ENCODE assay signal across 1 fruit fly cellular context in the genomic region with DNA sequence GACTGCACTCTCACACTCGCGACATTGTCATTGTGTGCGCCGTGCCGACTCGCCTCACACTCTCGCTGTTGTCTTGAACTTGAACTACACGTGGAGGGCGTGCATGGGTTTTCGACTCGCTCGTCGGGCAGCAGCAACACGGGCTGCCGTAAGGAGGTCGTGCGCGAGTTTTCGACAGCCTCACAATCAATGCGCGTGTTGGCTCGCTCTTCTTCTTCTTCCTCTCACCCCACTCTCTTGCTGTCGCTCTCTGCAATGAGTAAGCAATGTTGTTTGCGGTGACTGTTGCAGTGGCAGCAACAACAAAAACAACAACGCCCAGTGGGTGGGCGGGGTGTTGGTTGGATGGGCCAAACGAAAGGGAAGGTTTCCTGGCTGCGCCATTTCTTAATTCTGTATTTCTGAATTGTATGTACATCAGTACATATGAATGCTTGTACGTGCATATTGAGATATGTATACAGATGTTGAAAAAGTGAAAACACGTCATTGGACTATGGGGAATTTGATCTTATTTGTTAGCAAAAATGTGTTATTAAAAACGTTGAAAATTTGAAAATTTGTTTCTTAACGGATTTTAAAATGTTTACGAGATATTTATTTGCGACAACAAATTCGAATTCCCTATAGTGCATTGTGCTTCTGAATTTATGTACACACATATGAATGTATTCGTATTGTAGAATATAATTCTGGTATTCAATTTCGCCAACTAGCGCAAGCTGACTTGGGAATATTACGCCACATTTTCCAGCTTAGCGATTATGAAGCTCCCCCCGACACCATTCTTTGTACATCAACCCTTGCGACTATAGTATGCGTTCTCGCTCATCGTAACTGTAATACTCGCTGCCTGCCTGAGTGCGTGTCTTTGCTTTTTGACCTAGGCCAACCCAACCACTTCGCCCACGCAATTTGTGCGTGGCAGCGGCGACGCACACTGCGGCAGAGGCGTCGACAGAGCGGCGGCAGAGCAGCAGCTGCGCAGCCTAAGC.
TF ChIP-seq lines count a peak whose summit lies in the region.

No protein-coding gene starts in this region.

TF ChIP-seq in whole organism, embryonic, 481 proteins besides CTCF, POLR2A, EP300 and RAD21 (continued from another document and continues in another):
- TF ChIP-seq C15 (GFP tag; IDR thresholded peaks at IDR 0.05; lab: Robert Waterston, UW) = no peak
- TF ChIP-seq Six4 (GFP tag; optimal IDR thresholded peaks at IDR 0.05; lab: Kevin White, UChicago) = no peak
- TF ChIP-seq trh (GFP tag; optimal IDR thresholded peaks at IDR 0.05; lab: Kevin White, UChicago) = no peak
- peak; percentile 29 for TF ChIP-seq CG11504 (tag; optimal IDR thresholded peaks at IDR 0.05; lab: Kevin White, UChicago)
- TF ChIP-seq mam (GFP tag; optimal IDR thresholded peaks at IDR 0.05; lab: Kevin White, UChicago) = peak; percentile 40
- peak; percentile 71 for TF ChIP-seq run (tag; optimal IDR thresholded peaks at IDR 0.05; lab: Kevin White, UChicago)
- peak; percentile 11 for TF ChIP-seq pb (GFP tag; optimal IDR thresholded peaks at IDR 0.05; lab: Kevin White, UChicago)
- TF ChIP-seq grau (tag; optimal IDR thresholded peaks at IDR 0.05; lab: Kevin White, UChicago) = peak; percentile 54
- no peak for TF ChIP-seq CG10959 (GFP tag; IDR thresholded peaks at IDR 0.05; lab: Robert Waterston, UW)
- peak; percentile 4 for TF ChIP-seq NC2β (GFP tag; optimal IDR thresholded peaks at IDR 0.05; lab: Kevin White, UChicago)
- no peak for TF ChIP-seq Gug (GFP tag; IDR thresholded peaks at IDR 0.05; lab: Robert Waterston, UW)
- TF ChIP-seq CG4424 (GFP tag; optimal IDR thresholded peaks at IDR 0.05; lab: Kevin White, UChicago) = no peak
- no peak for TF ChIP-seq Dfd (GFP tag; optimal IDR thresholded peaks at IDR 0.05; lab: Kevin White, UChicago)
- TF ChIP-seq fru (optimal IDR thresholded peaks at IDR 0.05; lab: Kevin White, UChicago) = peak; percentile 66
- TF ChIP-seq schlank (tag; optimal IDR thresholded peaks at IDR 0.05; lab: Kevin White, UChicago) = no peak
- TF ChIP-seq nom (GFP tag; optimal IDR thresholded peaks at IDR 0.05; lab: Kevin White, UChicago) = no peak
- TF ChIP-seq CG9817 (tag; optimal IDR thresholded peaks at IDR 0.05; lab: Kevin White, UChicago) = no peak
- peak; percentile 6 for TF ChIP-seq CG30403 (GFP tag; optimal IDR thresholded peaks at IDR 0.05; lab: Kevin White, UChicago)
- peak; percentile 24 for TF ChIP-seq bab2 (GFP tag; optimal IDR thresholded peaks at IDR 0.05; lab: Kevin White, UChicago)
- no peak for TF ChIP-seq stc (GFP tag; IDR thresholded peaks at IDR 0.05; lab: Robert Waterston, UW)
- peak; percentile 15 for TF ChIP-seq CG1603 (tag; optimal IDR thresholded peaks at IDR 0.05; lab: Kevin White, UChicago)
- peak; percentile 68 for TF ChIP-seq CG7556 (GFP tag; optimal IDR thresholded peaks at IDR 0.05; lab: Kevin White, UChicago)
- TF ChIP-seq pho (GFP tag; optimal IDR thresholded peaks at IDR 0.05; lab: Kevin White, UChicago) = peak; percentile 8
- TF ChIP-seq chif (GFP tag; optimal IDR thresholded peaks at IDR 0.05; lab: Kevin White, UChicago) = peak in 1 of 2 experiments; percentile 10
- no peak for TF ChIP-seq CG32772 (GFP tag; IDR thresholded peaks at IDR 0.05; lab: Robert Waterston, UW)
- TF ChIP-seq Scr (GFP tag; IDR thresholded peaks at IDR 0.05; lab: Robert Waterston, UW; ENCODE audit: partially characterized antibody) = peak; percentile 53
- TF ChIP-seq lov (optimal IDR thresholded peaks at IDR 0.05; lab: Kevin White, UChicago) = no peak
- peak; percentile 74; the same call in 1 of the 3 replicates for TF ChIP-seq lov (GFP tag; IDR thresholded peaks at IDR 0.05; lab: Robert Waterston, UW)
- TF ChIP-seq CG12071 (GFP tag; optimal IDR thresholded peaks at IDR 0.05; lab: Kevin White, UChicago) = no peak
- no peak for TF ChIP-seq ap (GFP tag; IDR thresholded peaks at IDR 0.05; lab: Robert Waterston, UW)
- TF ChIP-seq CG31224 (GFP tag; IDR thresholded peaks at IDR 0.05; lab: Robert Waterston, UW) = no peak
- peak; percentile 30 for TF ChIP-seq Fer1 (GFP tag; optimal IDR thresholded peaks at IDR 0.05; lab: Kevin White, UChicago)
- no peak for TF ChIP-seq CG8089 (GFP tag; optimal IDR thresholded peaks at IDR 0.05; lab: Kevin White, UChicago)
- TF ChIP-seq danr (GFP tag; IDR thresholded peaks at IDR 0.05; lab: Robert Waterston, UW) = no peak
- TF ChIP-seq E2f1 (GFP tag; IDR thresholded peaks at IDR 0.05; lab: Robert Waterston, UW) = no peak
- no peak for TF ChIP-seq NC2α (GFP tag; optimal IDR thresholded peaks at IDR 0.05; lab: Kevin White, UChicago)
- no peak for TF ChIP-seq BtbVII (GFP tag; optimal IDR thresholded peaks at IDR 0.05; lab: Kevin White, UChicago)
- peak; percentile 44; the same call in 1 of the 3 replicates for TF ChIP-seq CG16813 (GFP tag; IDR thresholded peaks at IDR 0.05; lab: Robert Waterston, UW; ENCODE audit: partially characterized antibody)
- TF ChIP-seq Sox100B (GFP tag; optimal IDR thresholded peaks at IDR 0.05; lab: Kevin White, UChicago) = peak; percentile 48
- TF ChIP-seq CG1024 (GFP tag; IDR thresholded peaks at IDR 0.05; lab: Robert Waterston, UW) = no peak
- TF ChIP-seq fd102C (GFP tag; optimal IDR thresholded peaks at IDR 0.05; lab: Kevin White, UChicago) = peak; percentile 29
- TF ChIP-seq wdn (GFP tag; IDR thresholded peaks at IDR 0.05; lab: Robert Waterston, UW) = no peak; the same call in 1 of the 2 replicates
- TF ChIP-seq Sry-δ (GFP tag; optimal IDR thresholded peaks at IDR 0.05; lab: Kevin White, UChicago) = no peak
- peak; percentile 90 for TF ChIP-seq HmgD (GFP tag; optimal IDR thresholded peaks at IDR 0.05; lab: Kevin White, UChicago)
- peak; percentile 65 for TF ChIP-seq Kr (GFP tag; optimal IDR thresholded peaks at IDR 0.05; lab: Kevin White, UChicago)
- no peak for TF ChIP-seq ems (GFP tag; optimal IDR thresholded peaks at IDR 0.05; lab: Kevin White, UChicago)
- peak; percentile 63 for TF ChIP-seq ewg (GFP tag; optimal IDR thresholded peaks at IDR 0.05; lab: Kevin White, UChicago)
- TF ChIP-seq CG10462 (GFP tag; optimal IDR thresholded peaks at IDR 0.05; lab: Kevin White, UChicago) = no peak
- TF ChIP-seq HHEX (GFP tag; optimal IDR thresholded peaks at IDR 0.05; lab: Kevin White, UChicago) = no peak
- no peak for TF ChIP-seq Hsf (GFP tag; optimal IDR thresholded peaks at IDR 0.05; lab: Kevin White, UChicago)
- peak; percentile 50 for TF ChIP-seq CG33557 (GFP tag; optimal IDR thresholded peaks at IDR 0.05; lab: Kevin White, UChicago)
- TF ChIP-seq CG1602 (GFP tag; optimal IDR thresholded peaks at IDR 0.05; lab: Kevin White, UChicago) = no peak
- peak; percentile 38 for TF ChIP-seq pfk (GFP tag; optimal IDR thresholded peaks at IDR 0.05; lab: Kevin White, UChicago)
- TF ChIP-seq Mrtf (GFP tag; IDR thresholded peaks at IDR 0.05; lab: Robert Waterston, UW) = no peak
- no peak for TF ChIP-seq CG1647 (GFP tag; optimal IDR thresholded peaks at IDR 0.05; lab: Kevin White, UChicago)
- TF ChIP-seq CG31441 (GFP tag; IDR thresholded peaks at IDR 0.05; lab: Robert Waterston, UW) = 0 out of 2 replicates have a peak, but pooled peaks have one; percentile 13
- TF ChIP-seq fu2 (GFP tag; optimal IDR thresholded peaks at IDR 0.05; lab: Kevin White, UChicago) = no peak
- peak; percentile 91 for TF ChIP-seq cg (GFP tag; optimal IDR thresholded peaks at IDR 0.05; lab: Kevin White, UChicago)
- TF ChIP-seq Dp (GFP tag; optimal IDR thresholded peaks at IDR 0.05; lab: Kevin White, UChicago) = no peak
- no peak for TF ChIP-seq CG7963 (GFP tag; IDR thresholded peaks at IDR 0.05; lab: Robert Waterston, UW; ENCODE audit: partially characterized antibody)
- TF ChIP-seq CG12236 (GFP tag; optimal IDR thresholded peaks at IDR 0.05; lab: Kevin White, UChicago) = no peak
- no peak for TF ChIP-seq CG3726 (GFP tag; IDR thresholded peaks at IDR 0.05; lab: Robert Waterston, UW)
- peak; percentile 2 for TF ChIP-seq fd64A (GFP tag; optimal IDR thresholded peaks at IDR 0.05; lab: Kevin White, UChicago)
- TF ChIP-seq CG7271 (tag; optimal IDR thresholded peaks at IDR 0.05; lab: Kevin White, UChicago) = no peak
- TF ChIP-seq Lim3 (GFP tag; IDR thresholded peaks at IDR 0.05; lab: Robert Waterston, UW) = no peak
- TF ChIP-seq CG17385 (GFP tag; optimal IDR thresholded peaks at IDR 0.05; lab: Kevin White, UChicago) = peak; percentile 100
- TF ChIP-seq shn (GFP tag; optimal IDR thresholded peaks at IDR 0.05; lab: Kevin White, UChicago) = no peak
- TF ChIP-seq CG14667 (GFP tag; IDR thresholded peaks at IDR 0.05; lab: Robert Waterston, UW) = no peak
- no peak for TF ChIP-seq jing (GFP tag; optimal IDR thresholded peaks at IDR 0.05; lab: Kevin White, UChicago)
- TF ChIP-seq CG4820 (GFP tag; optimal IDR thresholded peaks at IDR 0.05; lab: Kevin White, UChicago) = no peak
- no peak for TF ChIP-seq dimm (GFP tag; IDR thresholded peaks at IDR 0.05; lab: Robert Waterston, UW)
- no peak for TF ChIP-seq CG6254 (GFP tag; optimal IDR thresholded peaks at IDR 0.05; lab: Kevin White, UChicago)
- no peak for TF ChIP-seq Sin3A (optimal IDR thresholded peaks at IDR 0.05; lab: Kevin White, UChicago)
- peak; percentile 51 for TF ChIP-seq CG17568 (GFP tag; optimal IDR thresholded peaks at IDR 0.05; lab: Kevin White, UChicago)
- peak; percentile 66 for TF ChIP-seq sna (GFP tag; IDR thresholded peaks at IDR 0.05; lab: Robert Waterston, UW; ENCODE audit: partially characterized antibody)
- peak; percentile 100 for TF ChIP-seq CG12155 (GFP tag; optimal IDR thresholded peaks at IDR 0.05; lab: Kevin White, UChicago)
- TF ChIP-seq Deaf1 (tag; optimal IDR thresholded peaks at IDR 0.05; lab: Kevin White, UChicago) = peak; percentile 90
- TF ChIP-seq disco-r (GFP tag; optimal IDR thresholded peaks at IDR 0.05; lab: Kevin White, UChicago) = no peak
- TF ChIP-seq CG10147 (GFP tag; optimal IDR thresholded peaks at IDR 0.05; lab: Kevin White, UChicago) = no peak
- TF ChIP-seq CG2199 (GFP tag; IDR thresholded peaks at IDR 0.05; lab: Robert Waterston, UW) = peak; percentile 95; the same call in 2 of the 3 replicates
- no peak for TF ChIP-seq Dref (GFP tag; IDR thresholded peaks at IDR 0.05; lab: Robert Waterston, UW)
- TF ChIP-seq Max (GFP tag; optimal IDR thresholded peaks at IDR 0.05; lab: Kevin White, UChicago) = peak; percentile 81
- TF ChIP-seq lilli (GFP tag; optimal IDR thresholded peaks at IDR 0.05; lab: Kevin White, UChicago) = peak; percentile 38
- TF ChIP-seq pum (GFP tag; optimal IDR thresholded peaks at IDR 0.05; lab: Kevin White, UChicago) = no peak
- TF ChIP-seq Trl (optimal IDR thresholded peaks at IDR 0.05; lab: Kevin White, UChicago) = peak; percentile 75 to 81
- TF ChIP-seq Trl (GFP tag; optimal IDR thresholded peaks at IDR 0.05; lab: Kevin White, UChicago) = peak; percentile 42
- peak; percentile 46 for TF ChIP-seq NfI (GFP tag; optimal IDR thresholded peaks at IDR 0.05; lab: Kevin White, UChicago)
- peak; percentile 55; the same call in 1 of the 2 replicates for TF ChIP-seq Awh (GFP tag; IDR thresholded peaks at IDR 0.05; lab: Robert Waterston, UW)
- peak; percentile 97 for TF ChIP-seq Blimp-1 (GFP tag; optimal IDR thresholded peaks at IDR 0.05; lab: Kevin White, UChicago)
- peak; percentile 6 for TF ChIP-seq trem (tag; optimal IDR thresholded peaks at IDR 0.05; lab: Kevin White, UChicago)
- no peak for TF ChIP-seq bigmax (GFP tag; optimal IDR thresholded peaks at IDR 0.05; lab: Kevin White, UChicago)
- no peak for TF ChIP-seq Ravus (GFP tag; IDR thresholded peaks at IDR 0.05; lab: Robert Waterston, UW)
- TF ChIP-seq CG7928 (GFP tag; optimal IDR thresholded peaks at IDR 0.05; lab: Kevin White, UChicago) = no peak
- TF ChIP-seq CG12219 (GFP tag; optimal IDR thresholded peaks at IDR 0.05; lab: Kevin White, UChicago) = no peak
- TF ChIP-seq CG1233 (GFP tag; optimal IDR thresholded peaks at IDR 0.05; lab: Kevin White, UChicago) = peak; percentile 8
- TF ChIP-seq CG3281 (GFP tag; optimal IDR thresholded peaks at IDR 0.05; lab: Kevin White, UChicago) = peak; percentile 53
- TF ChIP-seq esg (GFP tag; conservative IDR thresholded peaks at IDR 0.05; lab: Robert Waterston, UW) = no peak
- TF ChIP-seq h (optimal IDR thresholded peaks at IDR 0.05; lab: Kevin White, UChicago) = no peak
- TF ChIP-seq ase (GFP tag; IDR thresholded peaks at IDR 0.05; lab: Robert Waterston, UW) = no peak
- no peak for TF ChIP-seq Atf6 (GFP tag; IDR thresholded peaks at IDR 0.05; lab: Robert Waterston, UW)
- no peak for TF ChIP-seq vfl (GFP tag; optimal IDR thresholded peaks at IDR 0.05; lab: Kevin White, UChicago)
- peak; percentile 60 for TF ChIP-seq B-H2 (GFP tag; optimal IDR thresholded peaks at IDR 0.05; lab: Kevin White, UChicago)
- peak; percentile 1 for TF ChIP-seq CG15696 (tag; optimal IDR thresholded peaks at IDR 0.05; lab: Kevin White, UChicago)
- no peak for TF ChIP-seq Sox102F (GFP tag; optimal IDR thresholded peaks at IDR 0.05; lab: Kevin White, UChicago)
- peak; percentile 74 for TF ChIP-seq ci (GFP tag; IDR thresholded peaks at IDR 0.05; lab: Robert Waterston, UW)
- TF ChIP-seq zfh1 (GFP tag; IDR thresholded peaks at IDR 0.05; lab: Robert Waterston, UW) = no peak
- no peak for TF ChIP-seq ro (GFP tag; IDR thresholded peaks at IDR 0.05; lab: Robert Waterston, UW)
- TF ChIP-seq CG11085 (GFP tag; IDR thresholded peaks at IDR 0.05; lab: Robert Waterston, UW) = no peak
- TF ChIP-seq ind (GFP tag; optimal IDR thresholded peaks at IDR 0.05; lab: Kevin White, UChicago) = no peak
- no peak for TF ChIP-seq sisA (GFP tag; IDR thresholded peaks at IDR 0.05; lab: Robert Waterston, UW)
- peak; percentile 0 for TF ChIP-seq CG10209 (GFP tag; optimal IDR thresholded peaks at IDR 0.05; lab: Kevin White, UChicago)
- TF ChIP-seq ERR (GFP tag; optimal IDR thresholded peaks at IDR 0.05; lab: Kevin White, UChicago) = peak; percentile 82
- TF ChIP-seq amos (GFP tag; IDR thresholded peaks at IDR 0.05; lab: Robert Waterston, UW; ENCODE audit: partially characterized antibody) = peak; percentile 42; the same call in 1 of the 2 replicates
- TF ChIP-seq oc (tag; optimal IDR thresholded peaks at IDR 0.05; lab: Kevin White, UChicago) = peak; percentile 68
- TF ChIP-seq CG2116 (GFP tag; optimal IDR thresholded peaks at IDR 0.05; lab: Kevin White, UChicago) = no peak
- TF ChIP-seq Dad (GFP tag; optimal IDR thresholded peaks at IDR 0.05; lab: Kevin White, UChicago) = no peak
- peak; percentile 73 for TF ChIP-seq Hmr (GFP tag; optimal IDR thresholded peaks at IDR 0.05; lab: Kevin White, UChicago)
- no peak for TF ChIP-seq vnd (GFP tag; IDR thresholded peaks at IDR 0.05; lab: Robert Waterston, UW; ENCODE audit: partially characterized antibody)
- no peak for TF ChIP-seq odd (GFP tag; optimal IDR thresholded peaks at IDR 0.05; lab: Kevin White, UChicago)
- no peak for TF ChIP-seq Oli (tag; optimal IDR thresholded peaks at IDR 0.05; lab: Kevin White, UChicago)
- peak; percentile 88 for TF ChIP-seq crol (GFP tag; IDR thresholded peaks at IDR 0.05; lab: Robert Waterston, UW)
- TF ChIP-seq Nf-YC (tag; optimal IDR thresholded peaks at IDR 0.05; lab: Kevin White, UChicago) = peak; percentile 60
